Worm (Caenorhabditis elegans): ENCODE data around the gene F59F3.6.

Gene F59F3.6

ce11 chrX:11031047-11031695, 32.1 kb upstream of the F59F3.6 start (continued):
- TF ChIP-seq hif-1 (tag; optimal IDR thresholded peaks at IDR 0.05), result peak; percentile 40 to 86
- TF ChIP-seq Y48G9A.11 (GFP tag; IDR thresholded peaks at IDR 0.05), result no peak
- TF ChIP-seq nhr-111 (GFP tag; optimal IDR thresholded peaks at IDR 0.05), result no peak

- no peak for TF ChIP-seq nhr-6 (tag; optimal IDR thresholded peaks at IDR 0.05)
Observed at ce11 chrX:11028617-11029016, 29.5 kb upstream of the F59F3.6 start, which contains the start of gene ldb-1. TSS of gene ldb-1 (plus strand) at chrX:11028917.

- no peak for TF ChIP-seq lin-15B (tag; optimal IDR thresholded peaks at IDR 0.05)
- no peak for TF ChIP-seq nhr-102 (tag; optimal IDR thresholded peaks at IDR 0.05)
- no peak for TF ChIP-seq ceh-32 (tag; optimal IDR thresholded peaks at IDR 0.05; ENCODE audit: poor library complexity)
- TF ChIP-seq T20F7.1 (GFP tag; optimal IDR thresholded peaks at IDR 0.05), result no peak
- TF ChIP-seq mdt-29 (GFP tag; IDR thresholded peaks at IDR 0.05), result no peak
- no peak for TF ChIP-seq zfp-2 (tag; optimal IDR thresholded peaks at IDR 0.05)
- TF ChIP-seq daf-19 (GFP tag; conservative IDR thresholded peaks at IDR 0.05), result no peak
- TF ChIP-seq dve-1 (tag; optimal IDR thresholded peaks at IDR 0.05; ENCODE audit: insufficient read depth), result no peak
- TF ChIP-seq nhr-111 (GFP tag; optimal IDR thresholded peaks at IDR 0.05), result no peak
- no peak for TF ChIP-seq ztf-11 (tag; optimal IDR thresholded peaks at IDR 0.05)
- no peak for TF ChIP-seq R02D3.7 (tag; optimal IDR thresholded peaks at IDR 0.05)
- no peak for TF ChIP-seq lin-39 (tag; optimal IDR thresholded peaks at IDR 0.05)
- no peak for TF ChIP-seq mep-1 (tag; optimal IDR thresholded peaks at IDR 0.05)
- TF ChIP-seq arid-1 (GFP tag; conservative IDR thresholded peaks at IDR 0.05), result no peak
Observed at ce11 chrX:11016100-11016499, 17.0 kb upstream of the F59F3.6 start, which contains the start of gene egl-15. TSS of gene egl-15 (plus strand) at chrX:11016400.

ce11 chrX:11014394-11015280, 15.6 kb upstream of the F59F3.6 start:
- TF ChIP-seq hlh-11 (tag; optimal IDR thresholded peaks at IDR 0.05) (peak; percentile 42), pqm-1 (tag; optimal IDR thresholded peaks at IDR 0.05) (no peak), lin-15B (tag; optimal IDR thresholded peaks at IDR 0.05) (no peak), skn-1 (tag; optimal IDR thresholded peaks at IDR 0.05) (no peak), nhr-237 (tag; optimal IDR thresholded peaks at IDR 0.05) (no peak), ZK337.2 (GFP tag; IDR thresholded peaks at IDR 0.05) (no peak), zfp-2 (tag; optimal IDR thresholded peaks at IDR 0.05) (no peak), nhr-41 (GFP tag; IDR thresholded peaks at IDR 0.05) (no peak), fkh-10 (GFP tag; optimal IDR thresholded peaks at IDR 0.05) (no peak), nhr-10 (tag; optimal IDR thresholded peaks at IDR 0.05) (no peak), nhr-76 (tag; optimal IDR thresholded peaks at IDR 0.05) (no peak), zip-11 (GFP tag; IDR thresholded peaks at IDR 0.05) (no peak), aha-1 (tag) (peak; percentile 41), daf-12 (tag; optimal IDR thresholded peaks at IDR 0.05) (no peak), fos-1 (tag; optimal IDR thresholded peaks at IDR 0.05) (no peak), nhr-48 (tag; optimal IDR thresholded peaks at IDR 0.05) (no peak), ces-1 (GFP tag; optimal IDR thresholded peaks at IDR 0.05) (no peak), lim-7 (GFP tag; IDR thresholded peaks at IDR 0.05) (no peak), duxl-1 (tag; optimal IDR thresholded peaks at IDR 0.05; ENCODE audit: poor library complexity) (no peak), lin-38 (GFP tag; IDR thresholded peaks at IDR 0.05) (no peak), tra-1 (GFP tag; IDR thresholded peaks at IDR 0.05) (no peak), zag-1 (tag; optimal IDR thresholded peaks at IDR 0.05) (no peak), R02D3.7 (tag; optimal IDR thresholded peaks at IDR 0.05) (no peak), attf-4 (tag; optimal IDR thresholded peaks at IDR 0.05) (no peak), unc-39 (tag; optimal IDR thresholded peaks at IDR 0.05) (no peak), ceh-44 (GFP tag; IDR thresholded peaks at IDR 0.05) (no peak), ZK546.5 (tag; optimal IDR thresholded peaks at IDR 0.05) (no peak), mxl-3 (GFP tag; optimal IDR thresholded peaks at IDR 0.05) (peak; percentile 48), saeg-2 (GFP tag; IDR thresholded peaks at IDR 0.05) (no peak), spr-3 (GFP tag; optimal IDR thresholded peaks at IDR 0.05) (no peak)

Data from whole organism, L4 larva.